Fruit fly (Drosophila melanogaster): ENCODE data around the gene agt.

The agt gene

dm6 chr3R:6678480-6678879 is 18.6 kb upstream of the agt start, which contains the start of gene lab (continued):
- TF ChIP-seq Sry-β (GFP tag; optimal IDR thresholded peaks at IDR 0.05) (no peak), Myb (GFP tag; optimal IDR thresholded peaks at IDR 0.05) (no peak), CG3163 (GFP tag; optimal IDR thresholded peaks at IDR 0.05) (no peak), CG4854 (GFP tag; optimal IDR thresholded peaks at IDR 0.05) (no peak), Hr3 (GFP tag; optimal IDR thresholded peaks at IDR 0.05) (no peak), CG2120 (GFP tag; optimal IDR thresholded peaks at IDR 0.05) (no peak), wdn (GFP tag; IDR thresholded peaks at IDR 0.05) (no peak), seq (GFP tag; IDR thresholded peaks at IDR 0.05) (peak; percentile 73; the same call in 1 of the 2 replicates), CG6175 (GFP tag; IDR thresholded peaks at IDR 0.05) (no peak), Lpt (GFP tag; optimal IDR thresholded peaks at IDR 0.05) (no peak), CG7271 (tag; optimal IDR thresholded peaks at IDR 0.05) (no peak), PHDP (tag; optimal IDR thresholded peaks at IDR 0.05) (no peak), btn (GFP tag; optimal IDR thresholded peaks at IDR 0.05) (no peak), gfzf (GFP tag; optimal IDR thresholded peaks at IDR 0.05) (no peak), sd (tag; optimal IDR thresholded peaks at IDR 0.05) (no peak), ci (GFP tag; IDR thresholded peaks at IDR 0.05) (no peak), vfl (GFP tag; optimal IDR thresholded peaks at IDR 0.05) (no peak), ttk (GFP tag; IDR thresholded peaks at IDR 0.05) (no peak), bowl (GFP tag; IDR thresholded peaks at IDR 0.05) (no peak), tgo (GFP tag; IDR thresholded peaks at IDR 0.05) (no peak), Antp (GFP tag; optimal IDR thresholded peaks at IDR 0.05) (no peak), CG11723 (GFP tag; optimal IDR thresholded peaks at IDR 0.05) (no peak), croc (GFP tag; conservative IDR thresholded peaks at IDR 0.05) (no peak), CG34422 (GFP tag; IDR thresholded peaks at IDR 0.05) (peak; percentile 32; the same call in 1 of the 3 replicates), Nf-YA (GFP tag; IDR thresholded peaks at IDR 0.05) (peak; percentile 76), H15 (GFP tag; IDR thresholded peaks at IDR 0.05) (no peak), TFAM (GFP tag; optimal IDR thresholded peaks at IDR 0.05) (no peak), caup (GFP tag; optimal IDR thresholded peaks at IDR 0.05; ENCODE audit: severe bottlenecking) (no peak), inv (GFP tag; IDR thresholded peaks at IDR 0.05; ENCODE audit: partially characterized antibody) (no peak), CG16779 (GFP tag; IDR thresholded peaks at IDR 0.05) (no peak), CG12155 (GFP tag; optimal IDR thresholded peaks at IDR 0.05) (no peak), fru (optimal IDR thresholded peaks at IDR 0.05) (no peak), z (GFP tag; IDR thresholded peaks at IDR 0.05) (no peak), eve (GFP tag; optimal IDR thresholded peaks at IDR 0.05) (no peak), CG31388 (GFP tag; optimal IDR thresholded peaks at IDR 0.05) (no peak), CG8924 (tag; optimal IDR thresholded peaks at IDR 0.05) (no peak), tll (GFP tag; optimal IDR thresholded peaks at IDR 0.05) (peak in 1 of 2 experiments; percentile 45), onecut (GFP tag; IDR thresholded peaks at IDR 0.05) (no peak), gro (GFP tag; optimal IDR thresholded peaks at IDR 0.05) (no peak), bigmax (GFP tag; optimal IDR thresholded peaks at IDR 0.05) (no peak), fd64A (GFP tag; optimal IDR thresholded peaks at IDR 0.05) (no peak), CG43689 (GFP tag; IDR thresholded peaks at IDR 0.05) (no peak), E2f1 (GFP tag; IDR thresholded peaks at IDR 0.05) (no peak), Dref (GFP tag; IDR thresholded peaks at IDR 0.05) (no peak), CG12391 (tag; optimal IDR thresholded peaks at IDR 0.05) (no peak), crol (GFP tag; IDR thresholded peaks at IDR 0.05) (peak; percentile 50), CG14441 (GFP tag; IDR thresholded peaks at IDR 0.05) (no peak), Stat92E (GFP tag; optimal IDR thresholded peaks at IDR 0.05) (no peak), toy (GFP tag; IDR thresholded peaks at IDR 0.05) (no peak), kay (GFP tag; optimal IDR thresholded peaks at IDR 0.05) (peak; percentile 76), CG2129 (GFP tag; IDR thresholded peaks at IDR 0.05; ENCODE audit: partially characterized antibody) (no peak), CG8765 (GFP tag; IDR thresholded peaks at IDR 0.05) (no peak), Hey (tag; optimal IDR thresholded peaks at IDR 0.05) (no peak)

Measured in whole organism, embryonic.